Worm (Caenorhabditis elegans) whole organism, mixed stage, embryonic: ENCODE measurements around the gene K10D2.5.
A peak's percentile ranks its signal among the peaks of the same experiment; 100 is the strongest.

Experiments used
- M03D4.4 ChIP-seq: sonication (generic microtip); optimal IDR thresholded peaks from 2 replicates; lab custom pipeline; 2017; ENCODE audit warnings: mild to moderate bottlenecking, missing genetic modification characterization, missing compliant biosample characterization
- bed-3 ChIP-seq: fragments of 200-800 bp; sonication (Bioruptor generic); optimal IDR thresholded peaks from 3 replicates; lab custom pipeline; 2018; ENCODE audit warnings: mild to moderate bottlenecking, missing genetic modification characterization, moderate library complexity, missing compliant biosample characterization
- blmp-1 ChIP-seq: fragments of 150-350 bp; optimal IDR thresholded peaks from 2 replicates; lab custom pipeline; 2014; ENCODE audit warnings: missing biosample characterization, missing genetic modification characterization
- ceh-39 ChIP-seq: fragments of 150-350 bp; optimal IDR thresholded peaks from 2 replicates; lab custom pipeline; 2014; ENCODE audit warnings: missing biosample characterization, missing genetic modification characterization
- ceh-43 ChIP-seq: fragments of 200-800 bp; sonication (Bioruptor generic); optimal IDR thresholded peaks from 2 replicates; lab custom pipeline; 2018; ENCODE audit warnings: mild to moderate bottlenecking, missing genetic modification characterization, moderate library complexity, missing compliant biosample characterization
- ceh-83 ChIP-seq: fragments of 200-800 bp; sonication (Bioruptor generic); optimal IDR thresholded peaks from 2 replicates; lab custom pipeline; 2018; ENCODE audit warnings: mild to moderate bottlenecking, missing genetic modification characterization, missing compliant biosample characterization
- ces-1 ChIP-seq: fragments of 150-350 bp; optimal IDR thresholded peaks from 2 replicates; lab custom pipeline; 2014; ENCODE audit warnings: missing biosample characterization, missing genetic modification reagents, missing genetic modification characterization
- cnd-1 ChIP-seq: fragments of 200-800 bp; sonication (Bioruptor generic); optimal IDR thresholded peaks from 2 replicates; lab custom pipeline; 2018; ENCODE audit warnings: mild to moderate bottlenecking, missing genetic modification characterization, missing compliant biosample characterization
- drap-1 ChIP-seq: fragments of 200-800 bp; sonication (Bioruptor generic); optimal IDR thresholded peaks from 3 replicates; lab custom pipeline; 2018; ENCODE audit warnings: mild to moderate bottlenecking, missing genetic modification characterization, missing compliant biosample characterization
- elt-1 ChIP-seq: sonication (generic microtip); optimal IDR thresholded peaks from 2 replicates; lab custom pipeline; 2017; ENCODE audit warnings: missing genetic modification characterization, mild to moderate bottlenecking, missing compliant biosample characterization, antibody characterized with exemption, moderate library complexity, borderline replicate concordance; ENCODE audit not compliant: insufficient read depth
- elt-3 ChIP-seq: fragments of 150-350 bp; optimal IDR thresholded peaks from 2 replicates; lab custom pipeline; 2014; ENCODE audit warnings: missing biosample characterization, missing genetic modification characterization
- flh-1 ChIP-seq: fragments of 200-800 bp; sonication (Bioruptor generic); optimal IDR thresholded peaks from 2 replicates; lab custom pipeline; 2018; ENCODE audit warnings: mild to moderate bottlenecking, missing genetic modification characterization, moderate library complexity, missing compliant biosample characterization
- lin-13 ChIP-seq: fragments of 150-350 bp; optimal IDR thresholded peaks from 2 replicates; lab custom pipeline; 2014; ENCODE audit warnings: missing biosample characterization, missing genetic modification characterization
- lin-32 ChIP-seq: fragments of 200-800 bp; sonication (Bioruptor generic); optimal IDR thresholded peaks from 2 replicates; lab custom pipeline; 2018; ENCODE audit warnings: mild to moderate bottlenecking, missing genetic modification characterization, missing compliant biosample characterization
- lsy-2 ChIP-seq: fragments of 150-350 bp; optimal IDR thresholded peaks from 2 replicates; lab custom pipeline; 2014; ENCODE audit warnings: missing biosample characterization, missing genetic modification characterization
- mab-5 ChIP-seq: fragments of 150-350 bp; optimal IDR thresholded peaks from 2 replicates; lab custom pipeline; 2014; ENCODE audit warnings: missing biosample characterization, missing genetic modification characterization
- mep-1 ChIP-seq: fragments of 150-350 bp; optimal IDR thresholded peaks from 2 replicates; lab custom pipeline; 2017; ENCODE audit warnings: missing biosample characterization, missing genetic modification reagents, missing genetic modification characterization, inconsistent platforms
- nhr-12 ChIP-seq: fragments of 150-350 bp; optimal IDR thresholded peaks from 2 replicates; lab custom pipeline; 2014; ENCODE audit warnings: missing biosample characterization, missing genetic modification characterization
- nhr-2 ChIP-seq: fragments of 150-350 bp; optimal IDR thresholded peaks from 2 replicates; lab custom pipeline; 2014; ENCODE audit warnings: missing biosample characterization, missing genetic modification characterization
- nhr-237 ChIP-seq: fragments of 150-350 bp; optimal IDR thresholded peaks from 2 replicates; lab custom pipeline; 2014; ENCODE audit warnings: missing biosample characterization, missing genetic modification characterization
- nhr-28 ChIP-seq: fragments of 150-350 bp; optimal IDR thresholded peaks from 2 replicates; lab custom pipeline; 2014; ENCODE audit warnings: missing biosample characterization, missing genetic modification characterization
- nhr-76 ChIP-seq: sonication (generic microtip); optimal IDR thresholded peaks from 2 replicates; lab custom pipeline; 2017; ENCODE audit warnings: missing biosample characterization, missing genetic modification characterization
- pha-4 ChIP-seq: fragments of 150-350 bp; optimal IDR thresholded peaks from 2 replicates; lab custom pipeline; 2018; ENCODE audit warnings: missing biosample characterization, missing genetic modification reagents, missing genetic modification characterization
- sem-2 ChIP-seq: fragments of 200-800 bp; sonication (Bioruptor generic); optimal IDR thresholded peaks from 2 replicates; lab custom pipeline; 2018; ENCODE audit warnings: mild to moderate bottlenecking, missing genetic modification characterization, missing compliant biosample characterization
- snpc-4 ChIP-seq: fragments of 150-350 bp; optimal IDR thresholded peaks from 2 replicates; lab custom pipeline; 2014; ENCODE audit warnings: missing biosample characterization, missing genetic modification characterization
- tbx-8 ChIP-seq: fragments of 200-800 bp; sonication (Bioruptor generic); optimal IDR thresholded peaks from 2 replicates; lab custom pipeline; 2018; ENCODE audit warnings: mild to moderate bottlenecking, missing genetic modification characterization, moderate library complexity, missing compliant biosample characterization
- unc-120 ChIP-seq: sonication (generic microtip); optimal IDR thresholded peaks from 2 replicates; lab custom pipeline; 2017; ENCODE audit warnings: missing genetic modification characterization, missing compliant biosample characterization; ENCODE audit not compliant: poor library complexity, severe bottlenecking
- unc-39 ChIP-seq: fragments of 150-350 bp; optimal IDR thresholded peaks from 2 replicates; lab custom pipeline; 2014; ENCODE audit warnings: missing biosample characterization, missing genetic modification characterization
- unc-62 ChIP-seq: fragments of 150-350 bp; optimal IDR thresholded peaks from 2 replicates; lab custom pipeline; 2014; ENCODE audit warnings: missing biosample characterization, missing genetic modification reagents, missing genetic modification characterization
- zip-8 ChIP-seq: fragments of 150-350 bp; optimal IDR thresholded peaks from 2 replicates; lab custom pipeline; 2014; ENCODE audit warnings: missing biosample characterization, missing genetic modification characterization
- ztf-11 ChIP-seq: fragments of 150-350 bp; optimal IDR thresholded peaks from 2 replicates; lab custom pipeline; 2014; ENCODE audit warnings: missing biosample characterization, missing genetic modification characterization

K10D2.5 gene

ce11 chrIII:5215375-5215774, 42.9 kb downstream of the K10D2.5 start, which contains the start of gene ZC155.4:
Gene ZC155.4, minus strand, starts transcription at chrIII:5215475.
- no peak for TF ChIP-seq nhr-12
- no peak for TF ChIP-seq lin-13
- no peak for TF ChIP-seq elt-1 (tag; lab: Kevin White, UChicago)
- TF ChIP-seq ztf-11 (tag; lab: Kevin White, UChicago), result no peak
- no peak for TF ChIP-seq nhr-237 (tag; lab: Kevin White, UChicago)
- no peak for TF ChIP-seq bed-3 (GFP tag; lab: Kevin White, UChicago)
- no peak for TF ChIP-seq snpc-4
- TF ChIP-seq pha-4 (tag; lab: Kevin White, UChicago), result no peak
- no peak for TF ChIP-seq ceh-43 (GFP tag; lab: Kevin White, UChicago)
- no peak for TF ChIP-seq nhr-2 (tag; lab: Kevin White, UChicago)
- TF ChIP-seq ceh-83 (GFP tag; lab: Kevin White, UChicago), result no peak
- no peak for TF ChIP-seq sem-2 (GFP tag; lab: Kevin White, UChicago)
- TF ChIP-seq unc-120 (tag; lab: Kevin White, UChicago), result no peak

- no peak for TF ChIP-seq mep-1
- no peak for TF ChIP-seq ceh-83 (GFP tag; lab: Kevin White, UChicago)
- TF ChIP-seq nhr-12, result no peak
- TF ChIP-seq nhr-237 (tag; lab: Kevin White, UChicago), result no peak
- TF ChIP-seq blmp-1, result no peak
- no peak for TF ChIP-seq nhr-28
- TF ChIP-seq unc-39 (tag; lab: Kevin White, UChicago), result no peak
Measured at ce11 chrIII:5217511-5217910, 45.0 kb downstream of the K10D2.5 start, which contains the start of gene cutl-19. Gene cutl-19, minus strand, starts transcription at chrIII:5217611.

- TF ChIP-seq bed-3 (GFP tag; lab: Kevin White, UChicago), result no peak
- TF ChIP-seq nhr-28, result no peak
- TF ChIP-seq nhr-2 (tag; lab: Kevin White, UChicago), result no peak
- TF ChIP-seq zip-8 (tag; lab: Kevin White, UChicago), result no peak
- TF ChIP-seq flh-1 (GFP tag; lab: Kevin White, UChicago), result no peak
- TF ChIP-seq lin-32 (GFP tag; lab: Kevin White, UChicago), result no peak
- TF ChIP-seq drap-1 (GFP tag; lab: Kevin White, UChicago), result no peak
- TF ChIP-seq mab-5 (tag; lab: Kevin White, UChicago), result no peak
- no peak for TF ChIP-seq ces-1 (GFP tag; lab: Kevin White, UChicago)
- no peak for TF ChIP-seq pha-4 (tag; lab: Kevin White, UChicago)
- no peak for TF ChIP-seq ceh-83 (GFP tag; lab: Kevin White, UChicago)
- no peak for TF ChIP-seq lsy-2 (tag; lab: Kevin White, UChicago)
- TF ChIP-seq sem-2 (GFP tag; lab: Kevin White, UChicago), result no peak
- TF ChIP-seq M03D4.4 (tag; lab: Kevin White, UChicago), result no peak
- no peak for TF ChIP-seq ceh-39 (tag; lab: Kevin White, UChicago)
- TF ChIP-seq blmp-1, result no peak
- TF ChIP-seq nhr-12, result no peak
- no peak for TF ChIP-seq cnd-1 (tag; lab: Kevin White, UChicago)
- TF ChIP-seq snpc-4, result no peak
Measured at ce11 chrIII:5218687-5219086, 46.2 kb downstream of the K10D2.5 start, which contains the start of gene ZC155.2. Gene ZC155.2, plus strand, starts transcription at chrIII:5218987.

- TF ChIP-seq drap-1 (GFP tag; lab: Kevin White, UChicago) (no peak), zip-8 (tag; lab: Kevin White, UChicago) (no peak), bed-3 (GFP tag; lab: Kevin White, UChicago) (no peak), lsy-2 (tag; lab: Kevin White, UChicago) (no peak), cnd-1 (tag; lab: Kevin White, UChicago) (no peak), ceh-83 (GFP tag; lab: Kevin White, UChicago) (no peak), tbx-8 (GFP tag; lab: Kevin White, UChicago) (no peak), elt-3 (tag; lab: Kevin White, UChicago) (no peak), nhr-237 (tag; lab: Kevin White, UChicago) (no peak), pha-4 (tag; lab: Kevin White, UChicago) (no peak), nhr-76 (tag; lab: Kevin White, UChicago) (no peak), nhr-2 (tag; lab: Kevin White, UChicago) (no peak), mep-1 (no peak), nhr-28 (no peak), M03D4.4 (tag; lab: Kevin White, UChicago) (no peak), unc-62 (no peak), snpc-4 (no peak)
Measured at ce11 chrIII:5221820-5222219, 49.3 kb downstream of the K10D2.5 start.

- TF ChIP-seq flh-1 (GFP tag; lab: Kevin White, UChicago) (no peak), nhr-2 (tag; lab: Kevin White, UChicago) (no peak), zip-8 (tag; lab: Kevin White, UChicago) (no peak), pha-4 (tag; lab: Kevin White, UChicago) (peak; percentile 8), elt-3 (tag; lab: Kevin White, UChicago) (no peak), elt-1 (tag; lab: Kevin White, UChicago) (no peak)
Measured at ce11 chrIII:5222777-5223176, 50.3 kb downstream of the K10D2.5 start.
